Fruit fly (Drosophila melanogaster) whole organism, embryonic: ENCODE results near the gene CG15365.

ENCODE experiments used
- CG1024 ChIP-seq: fragments of 200-800 bp; sonication (Bioruptor generic); IDR thresholded peaks from 2 replicates; pipeline ENCODE4 v1.3.6; 2022; ENCODE audit warnings: missing biosample characterization, missing genetic modification characterization
- CG10565 ChIP-seq: fragments of 200-800 bp; sonication (Bioruptor generic); optimal IDR thresholded peaks from 3 replicates; lab custom pipeline; 2016; ENCODE audit warnings: missing biosample characterization, mild to moderate bottlenecking, missing genetic modification characterization
- CG10979 ChIP-seq: fragments of 200-800 bp; sonication (Bioruptor generic); optimal IDR thresholded peaks from 2 replicates; lab custom pipeline; 2018; ENCODE audit warnings: missing biosample characterization, mild to moderate bottlenecking, missing genetic modification characterization, moderate library complexity
- CG12942 ChIP-seq: fragments of 200-800 bp; sonication (Bioruptor generic); optimal IDR thresholded peaks from 3 replicates; lab custom pipeline; 2016; ENCODE audit warnings: missing biosample characterization, missing genetic modification characterization
- CG14667 ChIP-seq: fragments of 200-800 bp; sonication (Bioruptor generic); IDR thresholded peaks from 2 replicates; pipeline ENCODE4 v1.3.6; 2022; ENCODE audit warnings: missing biosample characterization, missing genetic modification characterization
- CG15269 ChIP-seq: fragments of 200-800 bp; sonication (Bioruptor generic); optimal IDR thresholded peaks from 2 replicates; lab custom pipeline; 2018; ENCODE audit warnings: missing biosample characterization, mild to moderate bottlenecking, missing genetic modification characterization, moderate library complexity
- CG1529 ChIP-seq: fragments of 200-800 bp; sonication (Bioruptor generic); optimal IDR thresholded peaks from 3 replicates; lab custom pipeline; 2018; ENCODE audit warnings: missing biosample characterization, missing genetic modification characterization
- CG16863 ChIP-seq: fragments of 200-800 bp; sonication (Bioruptor generic); optimal IDR thresholded peaks from 3 replicates; lab custom pipeline; 2016; ENCODE audit warnings: missing biosample characterization, missing genetic modification characterization
- CG17359 ChIP-seq: fragments of 200-800 bp; sonication (Bioruptor generic); optimal IDR thresholded peaks from 3 replicates; lab custom pipeline; 2018; ENCODE audit warnings: missing biosample characterization, mild to moderate bottlenecking, missing genetic modification characterization, moderate library complexity
- CG17568 ChIP-seq: fragments of 200-800 bp; sonication (Bioruptor generic); optimal IDR thresholded peaks from 2 replicates; lab custom pipeline; 2018; ENCODE audit warnings: missing biosample characterization, mild to moderate bottlenecking, missing genetic modification characterization, moderate library complexity
- CG17829 ChIP-seq: fragments of 200-800 bp; optimal IDR thresholded peaks from 2 replicates; lab custom pipeline; 2019; ENCODE audit warnings: missing biosample characterization, mild to moderate bottlenecking, missing genetic modification characterization, moderate library complexity
- CG18011 ChIP-seq: fragments of 200-800 bp; sonication (Bioruptor generic); optimal IDR thresholded peaks from 2 replicates; lab custom pipeline; 2017; ENCODE audit warnings: missing biosample characterization, missing genetic modification characterization, mild to moderate bottlenecking, moderate library complexity, missing genotype
- CG18262 ChIP-seq: fragments of 200-800 bp; optimal IDR thresholded peaks from 3 replicates; lab custom pipeline; 2019; ENCODE audit warnings: missing biosample characterization, mild to moderate bottlenecking, missing genetic modification characterization, moderate library complexity
- CG1832 ChIP-seq: fragments of 200-800 bp; sonication (Bioruptor generic); optimal IDR thresholded peaks from 2 replicates; lab custom pipeline; 2017; ENCODE audit warnings: missing biosample characterization, mild to moderate bottlenecking, missing genetic modification characterization, inconsistent platforms
- CG18619 ChIP-seq: fragments of 200-800 bp; sonication (Bioruptor generic); optimal IDR thresholded peaks from 3 replicates; lab custom pipeline; 2017; ENCODE audit warnings: missing biosample characterization, mild to moderate bottlenecking, missing genetic modification characterization
- CG34224 ChIP-seq: fragments of 200-800 bp; sonication (Bioruptor generic); IDR thresholded peaks from 3 replicates; pipeline ENCODE4 v1.3.6; 2022; ENCODE audit warnings: missing biosample characterization, missing genetic modification characterization; ENCODE audit not compliant: partially characterized antibody
- CG4282 ChIP-seq: fragments of 200-800 bp; sonication (Bioruptor generic); optimal IDR thresholded peaks from 2 replicates; lab custom pipeline; 2016; ENCODE audit warnings: missing biosample characterization, missing genetic modification characterization
- CG7745 ChIP-seq: fragments of 200-800 bp; sonication (Bioruptor generic); optimal IDR thresholded peaks from 2 replicates; lab custom pipeline; 2018; ENCODE audit warnings: missing biosample characterization, mild to moderate bottlenecking, missing genetic modification characterization, moderate library complexity
- CG8290 ChIP-seq, 3 experiments: fragments of 200-800 bp; sonication (Bioruptor generic); optimal IDR thresholded peaks; 2 replicates each; lab custom pipeline; 2016 to 2019; ENCODE audit warnings: missing biosample characterization in 3 of 3, missing genetic modification characterization in 3 of 3, mild to moderate bottlenecking in 2 of 3, moderate library complexity in 1 of 3
- CG8765 ChIP-seq: fragments of 200-800 bp; sonication (Bioruptor generic); IDR thresholded peaks from 2 replicates; pipeline ENCODE4 v1.3.6; 2022; ENCODE audit warnings: missing biosample characterization, missing genetic modification characterization
- CG9727 ChIP-seq: fragments of 200-800 bp; sonication (Bioruptor generic); optimal IDR thresholded peaks from 3 replicates; lab custom pipeline; 2017; ENCODE audit warnings: missing biosample characterization, mild to moderate bottlenecking, missing genetic modification characterization
- CrebB ChIP-seq: fragments of 200-800 bp; sonication (Bioruptor generic); optimal IDR thresholded peaks from 3 replicates; lab custom pipeline; 2018; ENCODE audit warnings: missing biosample characterization, mild to moderate bottlenecking, missing genetic modification characterization
- Drgx ChIP-seq: fragments of 200-800 bp; sonication (Bioruptor generic); IDR thresholded peaks from 2 replicates; pipeline ENCODE4 v1.3.6; 2022; ENCODE audit warnings: missing biosample characterization, missing genetic modification characterization
- HLH3B ChIP-seq: fragments of 200-800 bp; sonication (Bioruptor generic); IDR thresholded peaks from 2 replicates; pipeline ENCODE4 v1.3.6; 2022; ENCODE audit warnings: missing biosample characterization, missing genetic modification characterization
- Hmr ChIP-seq: fragments of 200-800 bp; sonication (Bioruptor generic); optimal IDR thresholded peaks from 3 replicates; lab custom pipeline; 2017; ENCODE audit warnings: mild to moderate bottlenecking, missing biosample characterization, missing genetic modification reagents, missing genetic modification characterization
- Hr78 ChIP-seq, 2 experiments: fragments of 200-800 bp in 1 of 2; fragments of >200 bp in 1 of 2; sonication (Bioruptor generic) in 1 of 2; optimal IDR thresholded peaks; 2 replicates each; lab custom pipeline; 2017 to 2019; ENCODE audit warnings: missing biosample characterization in 2 of 2, missing genetic modification characterization in 2 of 2, mild to moderate bottlenecking in 1 of 2, moderate library complexity in 1 of 2
- Med ChIP-seq: fragments of 200-800 bp; sonication (Bioruptor generic); peaks from one replicate; lab custom pipeline; 2016; ENCODE audit warnings: missing biosample characterization, missing genetic modification characterization, mild to moderate bottlenecking, inconsistent platforms, moderate library complexity
- Ptx1 ChIP-seq: fragments of 200-800 bp; sonication (Bioruptor generic); IDR thresholded peaks from 2 replicates; pipeline ENCODE4 v1.3.6; 2022; ENCODE audit warnings: missing biosample characterization, missing genetic modification characterization
- Sin3A ChIP-seq: fragments of >200 bp; optimal IDR thresholded peaks from 2 replicates; lab custom pipeline; 2018
- Spps ChIP-seq: fragments of 200-800 bp; sonication (Bioruptor generic); optimal IDR thresholded peaks from 2 replicates; lab custom pipeline; 2018; ENCODE audit warnings: missing biosample characterization, mild to moderate bottlenecking, missing genetic modification characterization
- bsh ChIP-seq, 2 experiments: fragments of 200-800 bp; sonication (Bioruptor generic); optimal IDR thresholded peaks; 2 replicates each; lab custom pipeline; 2017 to 2018; ENCODE audit warnings: mild to moderate bottlenecking in 2 of 2, missing biosample characterization in 2 of 2, missing genetic modification characterization in 2 of 2, moderate library complexity in 1 of 2
- croc ChIP-seq: fragments of 200-800 bp; sonication (Bioruptor generic); conservative IDR thresholded peaks from 3 replicates; pipeline ENCODE4 v1.3.6; 2022; ENCODE audit warnings: missing biosample characterization, missing genetic modification characterization
- dimm ChIP-seq: fragments of 200-800 bp; sonication (Bioruptor generic); IDR thresholded peaks from 2 replicates; pipeline ENCODE4 v1.3.6; 2022; ENCODE audit warnings: missing biosample characterization, missing genetic modification characterization
- dm ChIP-seq: fragments of 200-800 bp; sonication (Bioruptor generic); optimal IDR thresholded peaks from 3 replicates; lab custom pipeline; 2016; ENCODE audit warnings: missing biosample characterization, missing genetic modification characterization
- dysf ChIP-seq: fragments of 200-800 bp; sonication (Bioruptor generic); IDR thresholded peaks from 3 replicates; pipeline ENCODE4 v1.3.6; 2022; ENCODE audit warnings: missing biosample characterization, missing genetic modification characterization
- fd3F ChIP-seq: fragments of 200-800 bp; sonication (Bioruptor generic); optimal IDR thresholded peaks from 2 replicates; lab custom pipeline; 2018; ENCODE audit warnings: missing biosample characterization, mild to moderate bottlenecking, missing genetic modification characterization, moderate library complexity
- insv ChIP-seq, 2 experiments: fragments of 200-800 bp; sonication (Bioruptor generic); optimal IDR thresholded peaks; 3 replicates each; lab custom pipeline; 2016 to 2018; ENCODE audit warnings: missing biosample characterization in 2 of 2, missing genetic modification characterization in 2 of 2
- jumu ChIP-seq: fragments of 200-800 bp; sonication (Bioruptor generic); optimal IDR thresholded peaks from 3 replicates; lab custom pipeline; 2016; ENCODE audit warnings: missing biosample characterization, missing genetic modification characterization
- nerfin-2 ChIP-seq: fragments of 200-800 bp; sonication (Bioruptor generic); IDR thresholded peaks from 2 replicates; pipeline ENCODE4 v1.3.6; 2022; ENCODE audit warnings: missing biosample characterization, missing genetic modification characterization; ENCODE audit not compliant: partially characterized antibody
- org-1 ChIP-seq: fragments of 200-800 bp; sonication (Bioruptor generic); optimal IDR thresholded peaks from 2 replicates; lab custom pipeline; 2017; ENCODE audit warnings: missing biosample characterization, missing genetic modification characterization
- pum ChIP-seq: fragments of 200-800 bp; sonication (Bioruptor generic); optimal IDR thresholded peaks from 2 replicates; lab custom pipeline; 2016; ENCODE audit warnings: missing biosample characterization, missing genetic modification characterization
- row ChIP-seq: fragments of 200-800 bp; sonication (Bioruptor generic); IDR thresholded peaks from 3 replicates; pipeline ENCODE4 v1.3.6; 2022; ENCODE audit warnings: missing biosample characterization, missing genetic modification characterization
- run ChIP-seq: fragments of 200-800 bp; sonication (Bioruptor generic); optimal IDR thresholded peaks from 3 replicates; lab custom pipeline; 2018; ENCODE audit warnings: missing biosample characterization, mild to moderate bottlenecking, missing genetic modification characterization
- sens ChIP-seq: fragments of 200-800 bp; sonication (Bioruptor generic); peaks from one replicate; lab custom pipeline; 2016; ENCODE audit warnings: missing biosample characterization, missing genetic modification characterization
- seq ChIP-seq: fragments of 200-800 bp; sonication (Bioruptor generic); IDR thresholded peaks from 2 replicates; pipeline ENCODE4 v1.3.6; 2022; ENCODE audit warnings: missing biosample characterization, missing genetic modification characterization
- sima ChIP-seq: fragments of 200-800 bp; sonication (Bioruptor generic); optimal IDR thresholded peaks from 2 replicates; lab custom pipeline; 2016; ENCODE audit warnings: missing biosample characterization, missing genetic modification characterization
- vvl ChIP-seq: fragments of 200-800 bp; sonication (Bioruptor generic); IDR thresholded peaks from 2 replicates; pipeline ENCODE4 v1.3.6; 2022; ENCODE audit warnings: missing biosample characterization, missing genetic modification characterization

Gene CG15365

dm6 chrX:9062665-9063064 is 5.1 kb downstream of the CG15365 start (continued):
- TF ChIP-seq Med (GFP tag; lab: Kevin White, UChicago): peak; percentile 66
- TF ChIP-seq CG18262 (tag; lab: Kevin White, UChicago): peak; percentile 23
- TF ChIP-seq dysf (GFP tag; lab: Robert Waterston, UW): peak; percentile 60; the same call in 1 of the 3 replicates
- peak; percentile 21 for TF ChIP-seq CG18619
- TF ChIP-seq Ptx1: peak; percentile 60
- TF ChIP-seq HLH3B (GFP tag; lab: Robert Waterston, UW): peak; percentile 27; the same call in 1 of the 2 replicates
- TF ChIP-seq CG12942 (GFP tag; lab: Kevin White, UChicago): no peak
- TF ChIP-seq row (GFP tag; lab: Robert Waterston, UW): peak; percentile 48
- peak; percentile 3 for TF ChIP-seq Hmr (GFP tag; lab: Kevin White, UChicago)

- TF ChIP-seq Hr78 (GFP tag; optimal IDR thresholded peaks at IDR 0.05; lab: Kevin White, UChicago): peak in 1 of 2 experiments; percentile 36
- peak; percentile 36; the same call in 1 of the 2 replicates for TF ChIP-seq Drgx (GFP tag; lab: Robert Waterston, UW)
- peak; percentile 72 for TF ChIP-seq CG7745 (tag; lab: Kevin White, UChicago)
- no peak for TF ChIP-seq CG10565 (GFP tag; lab: Kevin White, UChicago)
- peak; percentile 5 for TF ChIP-seq sens (GFP tag; lab: Kevin White, UChicago)
- TF ChIP-seq sima (GFP tag; lab: Kevin White, UChicago): no peak
These were observed 6.5 kb downstream of the CG15365 start for dm6 chrX:9061299-9061698.

dm6 chrX:9060078-9060477 is 7.7 kb downstream of the CG15365 start:
- TF ChIP-seq CG1832 (GFP tag; lab: Kevin White, UChicago) (no peak), CG18262 (tag; lab: Kevin White, UChicago) (peak; percentile 56), vvl (GFP tag; lab: Robert Waterston, UW) (peak; percentile 86), Sin3A (no peak), seq (peak; percentile 84), CG17829 (tag; lab: Kevin White, UChicago) (peak; percentile 55), CG1024 (GFP tag; lab: Robert Waterston, UW) (peak; percentile 65), CG18011 (GFP tag; lab: Kevin White, UChicago) (no peak), fd3F (peak; percentile 75), CG1529 (peak; percentile 68), CG10979 (tag; lab: Kevin White, UChicago) (peak; percentile 76), CrebB (peak; percentile 76), CG16863 (GFP tag; lab: Kevin White, UChicago) (peak; percentile 44), croc (GFP tag; lab: Robert Waterston, UW) (peak; percentile 15; the same call in 1 of the 3 replicates), CG17359 (tag; lab: Kevin White, UChicago) (peak; percentile 87), bsh (GFP tag; optimal IDR thresholded peaks at IDR 0.05; lab: Kevin White, UChicago) (peak; percentile 77 to 86), CG8765 (GFP tag; lab: Robert Waterston, UW) (no peak), jumu (GFP tag; lab: Kevin White, UChicago) (no peak), CG15269 (tag; lab: Kevin White, UChicago) (peak; percentile 91), dm (peak; percentile 23), CG4282 (no peak), CG9727 (GFP tag; lab: Kevin White, UChicago) (peak; percentile 49), CG34224 (GFP tag; lab: Robert Waterston, UW) (no peak), run (tag; lab: Kevin White, UChicago) (peak; percentile 57), CG8290 (GFP tag; optimal IDR thresholded peaks at IDR 0.05; lab: Kevin White, UChicago) (no peak), CG8290 (tag; optimal IDR thresholded peaks at IDR 0.05; lab: Kevin White, UChicago) (no peak), CG14667 (GFP tag; lab: Robert Waterston, UW) (peak; percentile 59), CG17568 (GFP tag; lab: Kevin White, UChicago) (no peak), insv (GFP tag; optimal IDR thresholded peaks at IDR 0.05; lab: Kevin White, UChicago) (no peak), nerfin-2 (GFP tag; lab: Robert Waterston, UW) (no peak), org-1 (peak; percentile 60), pum (GFP tag; lab: Kevin White, UChicago) (peak; percentile 21), dimm (GFP tag; lab: Robert Waterston, UW) (peak; percentile 39; the same call in 1 of the 2 replicates), Spps (peak; percentile 11)
